Worm (Caenorhabditis elegans) whole organism, young adult: Measurements from ENCODE around the gene Y39A3B.8.

Experiments
- F49E8.2 ChIP-seq: sonication (generic microtip); optimal IDR thresholded peaks from 3 replicates; lab custom pipeline; 2017; ENCODE audit warnings: missing genetic modification characterization, mild to moderate bottlenecking, missing compliant biosample characterization, antibody characterized with exemption, moderate library complexity; ENCODE audit not compliant: insufficient read depth
- attf-3 ChIP-seq: fragments of 200-800 bp; sonication (Bioruptor generic); conservative IDR thresholded peaks from 2 replicates; pipeline ENCODE4 v1.3.6; 2022; ENCODE audit warnings: missing genetic modification reagents, missing genetic modification characterization, missing compliant biosample characterization
- attf-5 ChIP-seq: fragments of 200-800 bp; sonication (Bioruptor generic); optimal IDR thresholded peaks from 2 replicates; lab custom pipeline; 2018; ENCODE audit warnings: mild to moderate bottlenecking, missing genetic modification characterization, missing compliant biosample characterization
- fkh-3 ChIP-seq: sonication (generic microtip); optimal IDR thresholded peaks from 2 replicates; lab custom pipeline; 2016; ENCODE audit warnings: mild to moderate bottlenecking, missing genetic modification characterization, missing compliant biosample characterization
- him-1 ChIP-seq: sonication (generic microtip); optimal IDR thresholded peaks from 2 replicates; lab custom pipeline; 2016; ENCODE audit warnings: missing genotype, missing genetic modification reagents, missing genetic modification characterization, missing compliant biosample characterization
- hsf-1 ChIP-seq: fragments of 200-800 bp; sonication (Bioruptor generic); IDR thresholded peaks from 2 replicates; pipeline ENCODE4 v1.3.6; 2022; ENCODE audit warnings: missing genetic modification reagents, missing genetic modification characterization, missing compliant biosample characterization
- lsy-27 ChIP-seq: sonication (generic microtip); optimal IDR thresholded peaks from 2 replicates; lab custom pipeline; 2017; ENCODE audit warnings: missing genetic modification characterization, mild to moderate bottlenecking, missing compliant biosample characterization, antibody characterized with exemption, missing genotype, borderline replicate concordance; ENCODE audit not compliant: insufficient read depth
- nhr-120 ChIP-seq: fragments of 200-800 bp; sonication (Bioruptor generic); IDR thresholded peaks from 2 replicates; pipeline ENCODE4 v1.3.6; 2022; ENCODE audit warnings: missing genetic modification characterization, missing compliant biosample characterization
- nhr-90 ChIP-seq: sonication (generic microtip); optimal IDR thresholded peaks from 2 replicates; lab custom pipeline; 2016; ENCODE audit warnings: missing genotype, mild to moderate bottlenecking, missing genetic modification characterization, missing compliant biosample characterization
- rpc-1 ChIP-seq, 2 experiments: fragments of 150-350 bp in 1 of 2; sonication (generic microtip) in 1 of 2; optimal IDR thresholded peaks; 2 replicates each; lab custom pipeline; 2014 to 2018; ENCODE audit warnings: missing biosample characterization in 1 of 2, missing genetic modification characterization in 1 of 2, missing genetic modification reagents in 1 of 2, missing genotype in 1 of 2
- sptf-2 ChIP-seq: fragments of 200-800 bp; sonication (Bioruptor generic); optimal IDR thresholded peaks from 2 replicates; lab custom pipeline; 2018; ENCODE audit warnings: mild to moderate bottlenecking, missing genetic modification characterization, missing compliant biosample characterization
- unc-62 ChIP-seq: fragments of 150-350 bp; optimal IDR thresholded peaks from 2 replicates; lab custom pipeline; 2014; ENCODE audit warnings: missing biosample characterization, missing genetic modification reagents, missing genetic modification characterization
- ztf-22 ChIP-seq: fragments of 200-800 bp; sonication (Bioruptor generic); optimal IDR thresholded peaks from 2 replicates; lab custom pipeline; 2018; ENCODE audit warnings: mild to moderate bottlenecking, missing genetic modification characterization, moderate library complexity, missing compliant biosample characterization

- TF ChIP-seq him-1 (tag; lab: Kevin White, UChicago) (no peak), unc-62 (GFP tag; lab: Kevin White, UChicago) (no peak), lsy-27 (tag; lab: Kevin White, UChicago) (no peak), ztf-22 (GFP tag; lab: Kevin White, UChicago) (no peak), attf-3 (GFP tag; lab: Robert Waterston, UW) (no peak), fkh-3 (no peak), F49E8.2 (no peak), sptf-2 (GFP tag; lab: Kevin White, UChicago) (no peak), nhr-120 (GFP tag; lab: Robert Waterston, UW) (no peak), rpc-1 (optimal IDR thresholded peaks at IDR 0.05; lab: Kevin White, UChicago) (no peak), rpc-1 (tag; optimal IDR thresholded peaks at IDR 0.05; lab: Kevin White, UChicago) (no peak), hsf-1 (GFP tag; lab: Robert Waterston, UW) (no peak), nhr-90 (tag; lab: Kevin White, UChicago) (no peak), attf-5 (GFP tag; lab: Kevin White, UChicago) (no peak)
Measured at ce11 chrIII:2005729-2006128, 17.9 kb downstream of the Y39A3B.8 start, which contains the start of gene Y39A3B.1.
